Worm (Caenorhabditis elegans) whole organism, early embryonic: ENCODE results near the gene twk-7.

ENCODE experiments used
- ama-1 ChIP-seq: fragments of 150-350 bp; optimal IDR thresholded peaks from 2 replicates; lab custom pipeline; 2014
- hmbx-1 ChIP-seq: sonication (generic microtip); optimal IDR thresholded peaks from 2 replicates; lab custom pipeline; 2016; ENCODE audit warnings: mild to moderate bottlenecking, missing genetic modification characterization, missing compliant biosample characterization
- hnd-1 ChIP-seq: sonication (generic microtip); optimal IDR thresholded peaks from 2 replicates; lab custom pipeline; 2016; ENCODE audit warnings: missing genetic modification characterization, missing compliant biosample characterization
- sea-1 ChIP-seq: fragments of 200-800 bp; sonication (Bioruptor generic); conservative IDR thresholded peaks from 2 replicates; pipeline ENCODE4 v1.3.6; 2022; ENCODE audit warnings: missing genetic modification characterization, missing compliant biosample characterization
- tbx-11 ChIP-seq: fragments of 200-800 bp; sonication (Bioruptor generic); IDR thresholded peaks from 2 replicates; pipeline ENCODE4 v1.3.6; 2022; ENCODE audit warnings: missing genetic modification characterization, missing compliant biosample characterization
- tra-4 ChIP-seq: sonication (generic microtip); optimal IDR thresholded peaks from 2 replicates; lab custom pipeline; 2017; ENCODE audit warnings: missing genetic modification characterization, missing compliant biosample characterization

ce11 chrIII:8688438-8688946 lies 45.0 kb upstream of the twk-7 start, which contains the start of gene hadb-1:
- TF ChIP-seq ama-1 (lab: Kevin White, UChicago) (no peak), hmbx-1 (tag; lab: Kevin White, UChicago) (no peak), tbx-11 (GFP tag; lab: Robert Waterston, UW) (no peak), tra-4 (tag; lab: Kevin White, UChicago) (no peak), sea-1 (no peak), hnd-1 (tag; lab: Kevin White, UChicago) (no peak)
